Worm (Caenorhabditis elegans): Measurements from ENCODE around the gene sel-10.
A peak's percentile ranks its signal among the peaks of the same experiment; 100 is the strongest.

The sel-10 gene

ce11 chrV:13857132-13857531, 38.0 kb downstream of the sel-10 start, which contains the start of gene srx-136:
srx-136 (plus strand) TSS chrV:13857432.
- TF ChIP-seq ztf-11 (tag; optimal IDR thresholded peaks at IDR 0.05), result no peak
- no peak for TF ChIP-seq mab-5 (tag; optimal IDR thresholded peaks at IDR 0.05)
- no peak for TF ChIP-seq unc-39 (tag; optimal IDR thresholded peaks at IDR 0.05)
- TF ChIP-seq elt-1 (tag; optimal IDR thresholded peaks at IDR 0.05), result no peak
- TF ChIP-seq elt-3 (tag; optimal IDR thresholded peaks at IDR 0.05), result no peak
- TF ChIP-seq ama-1 (optimal IDR thresholded peaks at IDR 0.05), result no peak
- TF ChIP-seq nhr-77 (tag; optimal IDR thresholded peaks at IDR 0.05), result no peak
- no peak for TF ChIP-seq C34F6.9 (tag; optimal IDR thresholded peaks at IDR 0.05)
- TF ChIP-seq ZK546.5 (tag; optimal IDR thresholded peaks at IDR 0.05), result no peak
- TF ChIP-seq blmp-1 (tag; optimal IDR thresholded peaks at IDR 0.05; ENCODE audit: insufficient read depth), result no peak
- no peak for TF ChIP-seq R02D3.7 (tag; optimal IDR thresholded peaks at IDR 0.05)
- TF ChIP-seq F13H6.1 (tag; optimal IDR thresholded peaks at IDR 0.05), result no peak
- no peak for TF ChIP-seq unc-62 (GFP tag; optimal IDR thresholded peaks at IDR 0.05)
- TF ChIP-seq fos-1 (tag; optimal IDR thresholded peaks at IDR 0.05), result no peak
- no peak for TF ChIP-seq ztf-1 (GFP tag; conservative IDR thresholded peaks at IDR 0.05)

ce11 chrV:13858906-13859305, 39.7 kb downstream of the sel-10 start, which contains the start of gene srx-135:
srx-135 (plus strand) TSS chrV:13859206.
- TF ChIP-seq fos-1 (tag; optimal IDR thresholded peaks at IDR 0.05) (no peak), mab-5 (tag; optimal IDR thresholded peaks at IDR 0.05) (no peak), gmeb-1 (tag; optimal IDR thresholded peaks at IDR 0.05) (no peak), alr-1 (tag; optimal IDR thresholded peaks at IDR 0.05) (no peak), unc-39 (tag; optimal IDR thresholded peaks at IDR 0.05) (no peak), crh-2 (tag; optimal IDR thresholded peaks at IDR 0.05) (no peak), nhr-23 (tag; optimal IDR thresholded peaks at IDR 0.05) (no peak), lin-11 (tag; optimal IDR thresholded peaks at IDR 0.05) (no peak)

ce11 chrV:13862505-13862904, 43.3 kb downstream of the sel-10 start, which contains the start of gene srx-137:
srx-137 (plus strand) TSS chrV:13862805.
- TF ChIP-seq snpc-4 (tag; optimal IDR thresholded peaks at IDR 0.05) (no peak), gmeb-1 (tag; optimal IDR thresholded peaks at IDR 0.05) (no peak), nhr-21 (tag; optimal IDR thresholded peaks at IDR 0.05) (no peak), mdl-1 (tag; optimal IDR thresholded peaks at IDR 0.05) (no peak)

- no peak for TF ChIP-seq skn-1 (tag; optimal IDR thresholded peaks at IDR 0.05)
- TF ChIP-seq ztf-4 (tag; optimal IDR thresholded peaks at IDR 0.05), result no peak
- no peak for TF ChIP-seq mdl-1 (tag; optimal IDR thresholded peaks at IDR 0.05)
- TF ChIP-seq dmd-4 (tag; optimal IDR thresholded peaks at IDR 0.05), result no peak
- no peak for TF ChIP-seq ztf-11 (tag; optimal IDR thresholded peaks at IDR 0.05)
- no peak for TF ChIP-seq nhr-12 (tag; optimal IDR thresholded peaks at IDR 0.05)
- TF ChIP-seq ceh-82 (tag; optimal IDR thresholded peaks at IDR 0.05), result no peak
- TF ChIP-seq blmp-1 (tag; optimal IDR thresholded peaks at IDR 0.05; ENCODE audit: insufficient read depth), result no peak
- TF ChIP-seq aly-2 (tag; optimal IDR thresholded peaks at IDR 0.05), result no peak
Observed at ce11 chrV:13863700-13864099, 44.5 kb downstream of the sel-10 start.

ce11 chrV:13866353-13866752, 47.2 kb downstream of the sel-10 start, which contains the start of gene nhr-175:
nhr-175 (plus strand) TSS chrV:13866691.
- TF ChIP-seq aly-2 (tag; optimal IDR thresholded peaks at IDR 0.05) (no peak), ztf-11 (tag; optimal IDR thresholded peaks at IDR 0.05) (no peak), ceh-82 (tag; optimal IDR thresholded peaks at IDR 0.05) (no peak), ceh-16 (tag; optimal IDR thresholded peaks at IDR 0.05) (peak; percentile 62), peb-1 (tag; optimal IDR thresholded peaks at IDR 0.05) (no peak), fos-1 (tag; optimal IDR thresholded peaks at IDR 0.05) (no peak), unc-39 (tag; optimal IDR thresholded peaks at IDR 0.05) (no peak), ZK546.5 (tag; optimal IDR thresholded peaks at IDR 0.05) (no peak), nhr-25 (tag; optimal IDR thresholded peaks at IDR 0.05) (no peak), lin-39 (tag; optimal IDR thresholded peaks at IDR 0.05) (no peak), lsy-2 (tag; optimal IDR thresholded peaks at IDR 0.05) (no peak), Y55F3AM.14 (GFP tag; optimal IDR thresholded peaks at IDR 0.05) (no peak), C34F6.9 (tag; optimal IDR thresholded peaks at IDR 0.05) (no peak), sem-4 (tag; optimal IDR thresholded peaks at IDR 0.05) (no peak), crh-2 (tag; optimal IDR thresholded peaks at IDR 0.05) (no peak), nhr-129 (tag; optimal IDR thresholded peaks at IDR 0.05) (no peak), skn-1 (tag; optimal IDR thresholded peaks at IDR 0.05) (no peak), egl-27 (tag; optimal IDR thresholded peaks at IDR 0.05) (no peak), nhr-6 (tag; optimal IDR thresholded peaks at IDR 0.05) (no peak), blmp-1 (tag; optimal IDR thresholded peaks at IDR 0.05; ENCODE audit: insufficient read depth) (no peak), R02D3.7 (tag; optimal IDR thresholded peaks at IDR 0.05) (no peak), mbf-1 (tag; optimal IDR thresholded peaks at IDR 0.05) (no peak), sma-3 (GFP tag; optimal IDR thresholded peaks at IDR 0.05) (no peak), nhr-11 (tag; optimal IDR thresholded peaks at IDR 0.05) (no peak), mdl-1 (tag; optimal IDR thresholded peaks at IDR 0.05) (no peak), ama-1 (optimal IDR thresholded peaks at IDR 0.05) (no peak), mab-5 (tag; optimal IDR thresholded peaks at IDR 0.05) (no peak), sma-9 (GFP tag; optimal IDR thresholded peaks at IDR 0.05) (peak; percentile 69), sma-9 (tag; optimal IDR thresholded peaks at IDR 0.05) (no peak), gmeb-1 (tag; optimal IDR thresholded peaks at IDR 0.05) (no peak), nhr-23 (tag; optimal IDR thresholded peaks at IDR 0.05) (peak; percentile 52), lin-11 (tag; optimal IDR thresholded peaks at IDR 0.05) (no peak), elt-1 (tag; optimal IDR thresholded peaks at IDR 0.05) (peak; percentile 87), nhr-21 (tag; optimal IDR thresholded peaks at IDR 0.05) (no peak)
